Worm (Caenorhabditis elegans): Measurements from ENCODE around the gene mboa-3.

The mboa-3 gene

ce11 chrX:5538416-5538815 is 15.8 kb upstream of the mboa-3 start, which contains the start of gene lgx-1:
Gene lgx-1 (minus strand): TSS chrX:5538516.
- no peak for TF ChIP-seq hmg-20 (GFP tag; IDR thresholded peaks at IDR 0.05)
- TF ChIP-seq chd-7 (tag; optimal IDR thresholded peaks at IDR 0.05), result no peak
- TF ChIP-seq Y67H2A.10 (GFP tag; conservative IDR thresholded peaks at IDR 0.05), result no peak
- TF ChIP-seq rec-8 (tag; optimal IDR thresholded peaks at IDR 0.05), result no peak
- TF ChIP-seq F33H1.4 (GFP tag; IDR thresholded peaks at IDR 0.05), result no peak
- TF ChIP-seq attf-6 (GFP tag; IDR thresholded peaks at IDR 0.05), result no peak
- TF ChIP-seq ztf-22 (GFP tag; optimal IDR thresholded peaks at IDR 0.05), result no peak
- no peak for TF ChIP-seq egl-44 (GFP tag; IDR thresholded peaks at IDR 0.05)
- no peak for TF ChIP-seq F55B11.4 (tag; optimal IDR thresholded peaks at IDR 0.05; ENCODE audit: borderline replicate concordance, insufficient read depth)
- TF ChIP-seq T26A5.8 (tag; optimal IDR thresholded peaks at IDR 0.05), result no peak
- no peak for TF ChIP-seq bed-1 (GFP tag; IDR thresholded peaks at IDR 0.05)
- TF ChIP-seq efl-1 (GFP tag; optimal IDR thresholded peaks at IDR 0.05), result no peak
- no peak for TF ChIP-seq F39B2.1 (GFP tag; IDR thresholded peaks at IDR 0.05)
- TF ChIP-seq madf-6 (GFP tag; IDR thresholded peaks at IDR 0.05), result no peak

ce11 chrX:5524260-5524659 is 1.6 kb upstream of the mboa-3 start:
- TF ChIP-seq ztf-3 (GFP tag; optimal IDR thresholded peaks at IDR 0.05), result no peak
- TF ChIP-seq nhr-80 (tag; optimal IDR thresholded peaks at IDR 0.05), result peak; percentile 82
- TF ChIP-seq egl-18 (GFP tag; IDR thresholded peaks at IDR 0.05), result no peak
- no peak for TF ChIP-seq rpc-1 (optimal IDR thresholded peaks at IDR 0.05)
- TF ChIP-seq rpc-1 (tag; optimal IDR thresholded peaks at IDR 0.05), result no peak

- TF ChIP-seq cebp-1 (GFP tag; IDR thresholded peaks at IDR 0.05) (no peak), cebp-1 (tag; optimal IDR thresholded peaks at IDR 0.05) (peak; percentile 60), madf-10 (tag; optimal IDR thresholded peaks at IDR 0.05) (no peak)
These were observed 3.1 kb downstream of the mboa-3 start for ce11 chrX:5519567-5519966.

DNA sequence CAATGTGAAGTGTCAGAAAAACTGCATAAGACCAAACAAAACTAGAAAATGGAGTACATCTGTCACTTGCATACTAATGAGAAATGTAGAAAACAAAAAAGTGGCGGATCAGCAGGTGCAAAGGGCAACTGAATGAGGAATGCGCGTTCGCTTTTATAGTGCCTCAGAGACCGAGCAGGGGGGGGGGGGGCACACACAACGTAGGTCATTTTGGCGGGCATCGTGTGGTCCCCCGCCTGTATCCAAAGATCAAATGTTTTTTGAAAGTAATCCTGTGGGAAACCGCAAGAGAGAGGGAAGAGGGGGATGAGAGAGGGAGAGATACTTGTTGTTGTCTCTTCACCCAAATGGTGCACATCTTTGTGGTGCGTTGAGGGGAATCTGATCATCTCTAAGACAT is 4.3 kb downstream of the mboa-3 start:
- peak; percentile 71 for TF ChIP-seq madf-6 (GFP tag; IDR thresholded peaks at IDR 0.05)
- no peak for TF ChIP-seq ceh-27 (GFP tag; optimal IDR thresholded peaks at IDR 0.05)
- TF ChIP-seq efl-1 (GFP tag; optimal IDR thresholded peaks at IDR 0.05), result peak; percentile 56
- TF ChIP-seq hlh-26 (GFP tag; conservative IDR thresholded peaks at IDR 0.05), result no peak
- no peak for TF ChIP-seq mcd-1 (GFP tag; IDR thresholded peaks at IDR 0.05)
- TF ChIP-seq egrh-3 (GFP tag; IDR thresholded peaks at IDR 0.05), result peak; percentile 48; the same call in 1 of the 2 replicates
- TF ChIP-seq aptf-2 (GFP tag; conservative IDR thresholded peaks at IDR 0.05), result peak; percentile 99
- TF ChIP-seq gei-17 (GFP tag; optimal IDR thresholded peaks at IDR 0.05), result no peak
- TF ChIP-seq zfh-2 (GFP tag; conservative IDR thresholded peaks at IDR 0.05), result no peak; the same call in 1 of the 2 replicates
- 0 out of 2 replicates have a peak, but pooled peaks have one; percentile 21 for TF ChIP-seq madf-8 (GFP tag; conservative IDR thresholded peaks at IDR 0.05)
- no peak for TF ChIP-seq B0035.1 (tag; optimal IDR thresholded peaks at IDR 0.05)
- TF ChIP-seq sptf-2 (GFP tag; optimal IDR thresholded peaks at IDR 0.05), result no peak
- TF ChIP-seq dpl-1 (GFP tag; optimal IDR thresholded peaks at IDR 0.05), result peak; percentile 37
- TF ChIP-seq nhr-80 (tag; optimal IDR thresholded peaks at IDR 0.05), result no peak
- peak; percentile 93 for TF ChIP-seq aptf-3 (GFP tag; IDR thresholded peaks at IDR 0.05)
- no peak for TF ChIP-seq lin-40 (tag; optimal IDR thresholded peaks at IDR 0.05)
- peak; percentile 64 for TF ChIP-seq dox-1 (GFP tag; IDR thresholded peaks at IDR 0.05)
- TF ChIP-seq snpc-1.1 (tag; optimal IDR thresholded peaks at IDR 0.05; ENCODE audit: insufficient read depth), result no peak
- TF ChIP-seq snpc-3.4 (tag; optimal IDR thresholded peaks at IDR 0.05), result no peak
- TF ChIP-seq nhr-120 (GFP tag; IDR thresholded peaks at IDR 0.05), result 0 out of 2 replicates have a peak, but pooled peaks have one; percentile 6
- TF ChIP-seq ceh-40 (GFP tag; IDR thresholded peaks at IDR 0.05), result no peak
- TF ChIP-seq madf-3 (GFP tag; IDR thresholded peaks at IDR 0.05), result 0 out of 2 replicates have a peak, but pooled peaks have one; percentile 20
- peak; percentile 37; the same call in 1 of the 2 replicates for TF ChIP-seq hmg-1.2 (GFP tag; IDR thresholded peaks at IDR 0.05)
- no peak for TF ChIP-seq rcor-1 (GFP tag; IDR thresholded peaks at IDR 0.05)
- no peak for TF ChIP-seq ztf-6 (GFP tag; IDR thresholded peaks at IDR 0.05)
- no peak for TF ChIP-seq let-526 (GFP tag; IDR thresholded peaks at IDR 0.05)

Data from whole organism, young adult.